Fruit fly (Drosophila melanogaster) whole organism, embryonic: ENCODE measurements around the gene hd.

ENCODE experiments used
- Abd-B ChIP-seq: fragments of 200-800 bp; sonication (Bioruptor generic); optimal IDR thresholded peaks from 2 replicates; lab custom pipeline; 2018; ENCODE audit warnings: missing biosample characterization, mild to moderate bottlenecking, missing genetic modification characterization, moderate library complexity
- BtbVII ChIP-seq: fragments of 200-800 bp; sonication (Bioruptor generic); optimal IDR thresholded peaks from 3 replicates; lab custom pipeline; 2017; ENCODE audit warnings: missing biosample characterization, mild to moderate bottlenecking, missing genetic modification characterization
- C15 ChIP-seq: fragments of 200-800 bp; sonication (Bioruptor generic); IDR thresholded peaks from 3 replicates; pipeline ENCODE4 v1.3.6; 2022; ENCODE audit warnings: missing biosample characterization, missing genetic modification characterization
- CG11723 ChIP-seq: fragments of 200-800 bp; sonication (Bioruptor generic); optimal IDR thresholded peaks from 2 replicates; lab custom pipeline; 2017; ENCODE audit warnings: missing biosample characterization, mild to moderate bottlenecking, missing genetic modification characterization
- CG12155 ChIP-seq: fragments of 200-800 bp; sonication (Bioruptor generic); optimal IDR thresholded peaks from 3 replicates; lab custom pipeline; 2016; ENCODE audit warnings: missing biosample characterization, missing genetic modification characterization
- CG13287 ChIP-seq: fragments of 200-800 bp; sonication (Bioruptor generic); IDR thresholded peaks from 2 replicates; pipeline ENCODE4 v1.3.6; 2022; ENCODE audit warnings: missing biosample characterization, missing genetic modification characterization; ENCODE audit not compliant: partially characterized antibody
- CG15514 ChIP-seq: fragments of 200-800 bp; sonication (Bioruptor generic); optimal IDR thresholded peaks from 3 replicates; lab custom pipeline; 2017; ENCODE audit warnings: missing biosample characterization, missing genetic modification characterization, mild to moderate bottlenecking, moderate library complexity, missing genetic modification reagents
- CG2678 ChIP-seq: fragments of 200-800 bp; sonication (Bioruptor generic); optimal IDR thresholded peaks from 3 replicates; lab custom pipeline; 2019; ENCODE audit warnings: missing biosample characterization, mild to moderate bottlenecking, missing genetic modification characterization, moderate library complexity
- CG30403 ChIP-seq: fragments of 200-800 bp; sonication (Bioruptor generic); optimal IDR thresholded peaks from 3 replicates; lab custom pipeline; 2016; ENCODE audit warnings: missing biosample characterization, missing genetic modification characterization
- CG31441 ChIP-seq: fragments of 200-800 bp; sonication (Bioruptor generic); IDR thresholded peaks from 2 replicates; pipeline ENCODE4 v1.3.6; 2022; ENCODE audit warnings: missing biosample characterization, missing genetic modification characterization
- CG32772 ChIP-seq: fragments of 200-800 bp; sonication (Bioruptor generic); IDR thresholded peaks from 2 replicates; pipeline ENCODE4 v1.3.6; 2022; ENCODE audit warnings: missing biosample characterization, missing genetic modification characterization
- CG34376 ChIP-seq: fragments of 200-800 bp; sonication (Bioruptor generic); optimal IDR thresholded peaks from 2 replicates; lab custom pipeline; 2018; ENCODE audit warnings: missing biosample characterization, mild to moderate bottlenecking, missing genetic modification characterization
- CG42726 ChIP-seq: fragments of 200-800 bp; sonication (Bioruptor generic); IDR thresholded peaks from 2 replicates; pipeline ENCODE4 v1.3.6; 2022; ENCODE audit warnings: missing biosample characterization, missing genetic modification characterization; ENCODE audit not compliant: partially characterized antibody
- CG4360 ChIP-seq: fragments of 200-800 bp; sonication (Bioruptor generic); IDR thresholded peaks from 2 replicates; pipeline ENCODE4 v1.3.6; 2022; ENCODE audit warnings: missing biosample characterization, missing genetic modification characterization
- CG5180 ChIP-seq: fragments of 200-800 bp; sonication (Bioruptor generic); optimal IDR thresholded peaks from 3 replicates; lab custom pipeline; 2017; ENCODE audit warnings: missing biosample characterization, missing genetic modification characterization, mild to moderate bottlenecking, moderate library complexity, missing genetic modification reagents
- CG6272 ChIP-seq: fragments of 200-800 bp; sonication (Bioruptor generic); IDR thresholded peaks from 2 replicates; pipeline ENCODE4 v1.3.6; 2022; ENCODE audit warnings: missing biosample characterization, missing genetic modification characterization
- CG7357 ChIP-seq: fragments of 200-800 bp; sonication (Bioruptor generic); IDR thresholded peaks from 3 replicates; pipeline ENCODE4 v1.3.6; 2022; ENCODE audit warnings: missing biosample characterization, missing genetic modification characterization
- CG7928 ChIP-seq: fragments of 200-800 bp; sonication (Bioruptor generic); optimal IDR thresholded peaks from 2 replicates; lab custom pipeline; 2017; ENCODE audit warnings: missing biosample characterization, mild to moderate bottlenecking, missing genetic modification characterization
- CrebB ChIP-seq: fragments of 200-800 bp; sonication (Bioruptor generic); optimal IDR thresholded peaks from 3 replicates; lab custom pipeline; 2018; ENCODE audit warnings: missing biosample characterization, mild to moderate bottlenecking, missing genetic modification characterization
- D19B ChIP-seq: fragments of 200-800 bp; sonication (Bioruptor generic); optimal IDR thresholded peaks from 2 replicates; lab custom pipeline; 2017; ENCODE audit warnings: missing biosample characterization, mild to moderate bottlenecking, missing genetic modification characterization
- Doc2 ChIP-seq: fragments of 200-800 bp; sonication (Bioruptor generic); IDR thresholded peaks from 2 replicates; pipeline ENCODE4 v1.3.6; 2022; ENCODE audit warnings: missing biosample characterization, missing genetic modification characterization
- Drgx ChIP-seq: fragments of 200-800 bp; sonication (Bioruptor generic); IDR thresholded peaks from 2 replicates; pipeline ENCODE4 v1.3.6; 2022; ENCODE audit warnings: missing biosample characterization, missing genetic modification characterization
- Eip74EF ChIP-seq, 2 experiments: fragments of 200-800 bp in 1 of 2; fragments of >200 bp in 1 of 2; sonication (Bioruptor generic) in 1 of 2; optimal IDR thresholded peaks; 2 replicates each; lab custom pipeline; 2017 to 2019; ENCODE audit warnings: missing biosample characterization in 2 of 2, missing genetic modification characterization in 2 of 2, mild to moderate bottlenecking in 1 of 2, moderate library complexity in 1 of 2
- Fer2 ChIP-seq: fragments of 200-800 bp; sonication (Bioruptor generic); optimal IDR thresholded peaks from 2 replicates; lab custom pipeline; 2018; ENCODE audit warnings: missing biosample characterization, mild to moderate bottlenecking, missing genetic modification characterization, moderate library complexity
- HLH4C ChIP-seq: fragments of 200-800 bp; sonication (Bioruptor generic); IDR thresholded peaks from 3 replicates; pipeline ENCODE4 v1.3.6; 2022; ENCODE audit warnings: missing biosample characterization, missing genetic modification characterization; ENCODE audit not compliant: partially characterized antibody
- HLH54F ChIP-seq: fragments of 200-800 bp; sonication (Bioruptor generic); optimal IDR thresholded peaks from 3 replicates; lab custom pipeline; 2016; ENCODE audit warnings: missing biosample characterization, missing genetic modification characterization
- HLHmδ ChIP-seq: fragments of 200-800 bp; sonication (Bioruptor generic); optimal IDR thresholded peaks from 2 replicates; lab custom pipeline; 2018; ENCODE audit warnings: missing biosample characterization, mild to moderate bottlenecking, missing genetic modification characterization, moderate library complexity
- Hr51 ChIP-seq, 2 experiments: fragments of 200-800 bp; sonication (Bioruptor generic); optimal IDR thresholded peaks; 2 replicates in 1 of 2; 3 replicates in 1 of 2; lab custom pipeline; 2016 to 2018; ENCODE audit warnings: missing biosample characterization in 2 of 2, missing genetic modification characterization in 2 of 2, mild to moderate bottlenecking in 1 of 2, moderate library complexity in 1 of 2
- Kr ChIP-seq: fragments of 200-800 bp; sonication (Bioruptor generic); optimal IDR thresholded peaks from 2 replicates; lab custom pipeline; 2017; ENCODE audit warnings: missing biosample characterization, mild to moderate bottlenecking, missing genetic modification characterization
- Lpt ChIP-seq: fragments of >200 bp; optimal IDR thresholded peaks from 2 replicates; lab custom pipeline; 2018; ENCODE audit warnings: missing biosample characterization, missing genetic modification characterization
- Meics ChIP-seq: fragments of 200-800 bp; sonication (Bioruptor generic); optimal IDR thresholded peaks from 2 replicates; lab custom pipeline; 2017; ENCODE audit warnings: missing biosample characterization, mild to moderate bottlenecking, missing genetic modification characterization
- NC2β ChIP-seq: fragments of 200-800 bp; sonication (Bioruptor generic); optimal IDR thresholded peaks from 2 replicates; lab custom pipeline; 2016; ENCODE audit warnings: missing biosample characterization, missing genetic modification characterization
- Poxn ChIP-seq: fragments of 200-800 bp; sonication (Bioruptor generic); IDR thresholded peaks from 2 replicates; pipeline ENCODE4 v1.3.6; 2022; ENCODE audit warnings: missing biosample characterization, missing genetic modification characterization
- Ravus ChIP-seq: fragments of 200-800 bp; sonication (Bioruptor generic); IDR thresholded peaks from 2 replicates; pipeline ENCODE4 v1.3.6; 2022; ENCODE audit warnings: missing biosample characterization, missing genetic modification characterization
- btn ChIP-seq: fragments of 200-800 bp; sonication (Bioruptor generic); optimal IDR thresholded peaks from 2 replicates; lab custom pipeline; 2016; ENCODE audit warnings: missing biosample characterization, missing genetic modification characterization
- caup ChIP-seq: fragments of 200-800 bp; sonication (Bioruptor generic); optimal IDR thresholded peaks from 3 replicates; lab custom pipeline; 2017; ENCODE audit warnings: missing biosample characterization, mild to moderate bottlenecking, missing genetic modification characterization, moderate library complexity; ENCODE audit not compliant: severe bottlenecking
- dysf ChIP-seq: fragments of 200-800 bp; sonication (Bioruptor generic); IDR thresholded peaks from 3 replicates; pipeline ENCODE4 v1.3.6; 2022; ENCODE audit warnings: missing biosample characterization, missing genetic modification characterization
- esg ChIP-seq: fragments of 200-800 bp; sonication (Bioruptor generic); conservative IDR thresholded peaks from 2 replicates; pipeline ENCODE4 v1.3.6; 2022; ENCODE audit warnings: missing biosample characterization, missing genetic modification characterization
- gce ChIP-seq: fragments of 200-800 bp; sonication (Bioruptor generic); IDR thresholded peaks from 3 replicates; pipeline ENCODE4 v1.3.6; 2022; ENCODE audit warnings: missing biosample characterization, missing genetic modification characterization
- gsb ChIP-seq: fragments of 200-800 bp; sonication (Bioruptor generic); IDR thresholded peaks from 2 replicates; pipeline ENCODE4 v1.3.6; 2022; ENCODE audit warnings: missing biosample characterization, missing genetic modification characterization
- kay ChIP-seq: fragments of 200-800 bp; sonication (Bioruptor generic); optimal IDR thresholded peaks from 2 replicates; lab custom pipeline; 2016; ENCODE audit warnings: missing biosample characterization, missing genetic modification characterization
- ken ChIP-seq: fragments of 200-800 bp; sonication (Bioruptor generic); IDR thresholded peaks from 3 replicates; pipeline ENCODE4 v1.3.6; 2022; ENCODE audit warnings: missing biosample characterization, missing genetic modification characterization
- lmd ChIP-seq: fragments of 200-800 bp; sonication (Bioruptor generic); IDR thresholded peaks from 2 replicates; pipeline ENCODE4 v1.3.6; 2022; ENCODE audit warnings: missing biosample characterization, missing genetic modification characterization
- phol ChIP-seq: fragments of 200-800 bp; sonication (Bioruptor generic); optimal IDR thresholded peaks from 3 replicates; lab custom pipeline; 2018; ENCODE audit warnings: missing biosample characterization, mild to moderate bottlenecking, missing genetic modification characterization, moderate library complexity
- ranshi ChIP-seq: fragments of 200-800 bp; sonication (Bioruptor generic); IDR thresholded peaks from 2 replicates; pipeline ENCODE4 v1.3.6; 2022; ENCODE audit warnings: missing biosample characterization, missing genetic modification characterization
- repo ChIP-seq: fragments of 200-800 bp; sonication (Bioruptor generic); optimal IDR thresholded peaks from 2 replicates; lab custom pipeline; 2016; ENCODE audit warnings: missing biosample characterization, missing genetic modification characterization
- row ChIP-seq: fragments of 200-800 bp; sonication (Bioruptor generic); IDR thresholded peaks from 3 replicates; pipeline ENCODE4 v1.3.6; 2022; ENCODE audit warnings: missing biosample characterization, missing genetic modification characterization
- sens ChIP-seq: fragments of 200-800 bp; sonication (Bioruptor generic); peaks from one replicate; lab custom pipeline; 2016; ENCODE audit warnings: missing biosample characterization, missing genetic modification characterization
- unpg ChIP-seq: fragments of 200-800 bp; sonication (Bioruptor generic); optimal IDR thresholded peaks from 3 replicates; lab custom pipeline; 2018; ENCODE audit warnings: missing biosample characterization, mild to moderate bottlenecking, missing genetic modification characterization, moderate library complexity
- vnd ChIP-seq: fragments of 200-800 bp; sonication (Bioruptor generic); IDR thresholded peaks from 3 replicates; pipeline ENCODE4 v1.3.6; 2022; ENCODE audit warnings: missing biosample characterization, missing genetic modification characterization; ENCODE audit not compliant: partially characterized antibody
- zf30C ChIP-seq: fragments of 200-800 bp; sonication (Bioruptor generic); optimal IDR thresholded peaks from 3 replicates; lab custom pipeline; 2018; ENCODE audit warnings: missing biosample characterization, mild to moderate bottlenecking, missing genetic modification characterization

Gene hd

DNA sequence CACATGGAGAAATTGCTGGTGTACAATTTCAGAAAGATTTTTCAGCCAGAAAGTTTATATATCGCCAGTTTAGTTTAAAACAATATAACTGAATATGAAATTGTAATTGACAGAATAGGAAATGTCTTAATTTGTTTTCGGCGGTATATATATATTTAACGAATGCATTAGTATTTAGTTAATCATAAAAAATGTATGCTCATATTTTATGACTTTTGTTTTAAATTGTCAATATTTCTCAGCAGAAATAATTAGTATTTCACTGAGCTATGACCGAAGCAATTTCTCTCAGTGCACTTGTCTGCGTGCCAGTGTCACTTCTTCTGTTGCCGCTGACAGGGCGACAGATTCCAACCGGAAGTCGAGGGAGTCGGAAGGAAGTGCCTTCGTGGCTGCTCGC lies 38.2 kb upstream of the hd start (continued):
- TF ChIP-seq sens = peak; percentile 87
- TF ChIP-seq Meics (GFP tag; lab: Kevin White, UChicago) = peak; percentile 64
- TF ChIP-seq Ravus (GFP tag; lab: Robert Waterston, UW) = no peak
- no peak for TF ChIP-seq btn (GFP tag; lab: Kevin White, UChicago)
- no peak for TF ChIP-seq gsb
- TF ChIP-seq CG4360 (GFP tag; lab: Robert Waterston, UW) = no peak
- peak; percentile 1 for TF ChIP-seq CG15514 (GFP tag; lab: Kevin White, UChicago)
- no peak for TF ChIP-seq Kr (GFP tag; lab: Kevin White, UChicago)
- no peak for TF ChIP-seq gce
- TF ChIP-seq HLH54F (GFP tag; lab: Kevin White, UChicago) = peak; percentile 26
- TF ChIP-seq CG12155 (GFP tag; lab: Kevin White, UChicago) = peak; percentile 10
- TF ChIP-seq C15 (GFP tag; lab: Robert Waterston, UW) = 0 out of 3 replicates have a peak, but pooled peaks have one; percentile 33
- TF ChIP-seq Poxn (GFP tag; lab: Robert Waterston, UW) = no peak
- TF ChIP-seq CG30403 (GFP tag; lab: Kevin White, UChicago) = peak; percentile 31
- TF ChIP-seq esg (GFP tag; lab: Robert Waterston, UW) = no peak
- TF ChIP-seq ranshi (GFP tag; lab: Robert Waterston, UW) = peak; percentile 10; the same call in 1 of the 2 replicates
- TF ChIP-seq phol = peak; percentile 64
- 0 out of 3 replicates have a peak, but pooled peaks have one; percentile 37 for TF ChIP-seq ken (GFP tag; lab: Robert Waterston, UW)
- TF ChIP-seq CG42726 (GFP tag; lab: Robert Waterston, UW) = no peak
- TF ChIP-seq CG7928 (GFP tag; lab: Kevin White, UChicago) = no peak
- TF ChIP-seq zf30C (GFP tag; lab: Kevin White, UChicago) = peak; percentile 14
- TF ChIP-seq Lpt (GFP tag; lab: Kevin White, UChicago) = no peak
- TF ChIP-seq Fer2 (tag; lab: Kevin White, UChicago) = peak; percentile 15
- no peak for TF ChIP-seq vnd
- TF ChIP-seq CG34376 = no peak
- peak; percentile 12 for TF ChIP-seq CG5180
- TF ChIP-seq unpg (GFP tag; lab: Kevin White, UChicago) = no peak
- 0 out of 3 replicates have a peak, but pooled peaks have one; percentile 27 for TF ChIP-seq dysf (GFP tag; lab: Robert Waterston, UW)
- no peak for TF ChIP-seq CrebB
- TF ChIP-seq lmd = no peak
- no peak for TF ChIP-seq kay (GFP tag; lab: Kevin White, UChicago)
- TF ChIP-seq BtbVII (GFP tag; lab: Kevin White, UChicago) = peak; percentile 29
- TF ChIP-seq Abd-B (GFP tag; lab: Kevin White, UChicago) = no peak
- no peak for TF ChIP-seq CG32772 (GFP tag; lab: Robert Waterston, UW)
- no peak for TF ChIP-seq CG11723 (GFP tag; lab: Kevin White, UChicago)
- no peak for TF ChIP-seq HLHmδ (GFP tag; lab: Kevin White, UChicago)
- no peak for TF ChIP-seq D19B
- peak; percentile 46 for TF ChIP-seq row (GFP tag; lab: Robert Waterston, UW)
- no peak for TF ChIP-seq CG7357
- TF ChIP-seq CG2678 = peak; percentile 78
- TF ChIP-seq Eip74EF (GFP tag; optimal IDR thresholded peaks at IDR 0.05; lab: Kevin White, UChicago) = peak in 1 of 2 experiments; percentile 5
- peak; percentile 31 for TF ChIP-seq caup (GFP tag; lab: Kevin White, UChicago)
- TF ChIP-seq NC2β (GFP tag; lab: Kevin White, UChicago) = no peak
- TF ChIP-seq repo = no peak
- TF ChIP-seq Doc2 (GFP tag; lab: Robert Waterston, UW) = no peak
- TF ChIP-seq Hr51 (GFP tag; optimal IDR thresholded peaks at IDR 0.05; lab: Kevin White, UChicago) = peak in 1 of 2 experiments; percentile 71
- no peak for TF ChIP-seq CG13287 (GFP tag; lab: Robert Waterston, UW)
- TF ChIP-seq Drgx (GFP tag; lab: Robert Waterston, UW) = no peak
- TF ChIP-seq CG31441 (GFP tag; lab: Robert Waterston, UW) = peak; percentile 51
- no peak for TF ChIP-seq HLH4C
- no peak for TF ChIP-seq CG6272 (GFP tag; lab: Robert Waterston, UW)
